Worm (Caenorhabditis elegans): ENCODE measurements around the gene cld-9.

ce11 chrV:13739901-13740300 lies 11.8 kb downstream of the cld-9 start:
- TF ChIP-seq fos-1 (tag; optimal IDR thresholded peaks at IDR 0.05) = no peak
- TF ChIP-seq egl-27 (tag; optimal IDR thresholded peaks at IDR 0.05) = no peak
- no peak for TF ChIP-seq nhr-76 (tag; optimal IDR thresholded peaks at IDR 0.05)
- TF ChIP-seq ztf-11 (tag; optimal IDR thresholded peaks at IDR 0.05) = no peak
- no peak for TF ChIP-seq nhr-10 (tag; optimal IDR thresholded peaks at IDR 0.05)
- no peak for TF ChIP-seq ama-1 (optimal IDR thresholded peaks at IDR 0.05)
- TF ChIP-seq lsy-2 (tag; optimal IDR thresholded peaks at IDR 0.05) = no peak
- TF ChIP-seq pha-4 (GFP tag; IDR thresholded peaks at IDR 0.05) = no peak
- TF ChIP-seq pha-4 (tag; optimal IDR thresholded peaks at IDR 0.05) = no peak
- no peak for TF ChIP-seq daf-12 (tag; optimal IDR thresholded peaks at IDR 0.05)

Measured in whole organism, L4 larva.